Worm (Caenorhabditis elegans): Measurements from ENCODE around the gene trpl-5.

- no peak for TF ChIP-seq skn-1 (tag; optimal IDR thresholded peaks at IDR 0.05)
- no peak for TF ChIP-seq crh-2 (tag; optimal IDR thresholded peaks at IDR 0.05)
- TF ChIP-seq ZK546.5 (tag; optimal IDR thresholded peaks at IDR 0.05), result no peak
- no peak for TF ChIP-seq nhr-25 (tag; optimal IDR thresholded peaks at IDR 0.05)
- no peak for TF ChIP-seq ztf-11 (tag; optimal IDR thresholded peaks at IDR 0.05)
- no peak for TF ChIP-seq lsy-2 (tag; optimal IDR thresholded peaks at IDR 0.05)
- no peak for TF ChIP-seq nhr-6 (tag; optimal IDR thresholded peaks at IDR 0.05)
- no peak for TF ChIP-seq unc-62 (GFP tag; optimal IDR thresholded peaks at IDR 0.05)
- TF ChIP-seq nhr-237 (tag; optimal IDR thresholded peaks at IDR 0.05), result no peak
Observed at ce11 chrII:2075513-2075912, 14.9 kb downstream of the trpl-5 start, which contains the start of gene F07E5.8.
